Fruit fly (Drosophila melanogaster) whole organism, embryonic: ENCODE data around the gene wb.
A peak's percentile ranks its signal among the peaks of the same experiment; 100 is the strongest.

Experiments
- CG10267 ChIP-seq: fragments of 200-800 bp; sonication (Bioruptor generic); optimal IDR thresholded peaks from 2 replicates; lab custom pipeline; 2018; ENCODE audit warnings: missing biosample characterization, mild to moderate bottlenecking, missing genetic modification characterization, moderate library complexity
- CG10565 ChIP-seq: fragments of 200-800 bp; sonication (Bioruptor generic); optimal IDR thresholded peaks from 3 replicates; lab custom pipeline; 2016; ENCODE audit warnings: missing biosample characterization, mild to moderate bottlenecking, missing genetic modification characterization
- CG13287 ChIP-seq: fragments of 200-800 bp; sonication (Bioruptor generic); IDR thresholded peaks from 2 replicates; pipeline ENCODE4 v1.3.6; 2022; ENCODE audit warnings: missing biosample characterization, missing genetic modification characterization; ENCODE audit not compliant: partially characterized antibody
- CG13894 ChIP-seq: fragments of 200-800 bp; sonication (Bioruptor generic); optimal IDR thresholded peaks from 3 replicates; lab custom pipeline; 2018; ENCODE audit warnings: missing biosample characterization, mild to moderate bottlenecking, missing genetic modification characterization, moderate library complexity
- CG18011 ChIP-seq: fragments of 200-800 bp; sonication (Bioruptor generic); optimal IDR thresholded peaks from 2 replicates; lab custom pipeline; 2017; ENCODE audit warnings: missing biosample characterization, missing genetic modification characterization, mild to moderate bottlenecking, moderate library complexity, missing genotype
- CG31365 ChIP-seq: fragments of 200-800 bp; sonication (Bioruptor generic); optimal IDR thresholded peaks from 2 replicates; lab custom pipeline; 2018; ENCODE audit warnings: missing biosample characterization, mild to moderate bottlenecking, missing genetic modification characterization
- CG32532 ChIP-seq: fragments of 200-800 bp; sonication (Bioruptor generic); IDR thresholded peaks from 2 replicates; pipeline ENCODE4 v1.3.6; 2022; ENCODE audit warnings: missing biosample characterization, missing genetic modification characterization
- CG33557 ChIP-seq: fragments of 200-800 bp; sonication (Bioruptor generic); optimal IDR thresholded peaks from 2 replicates; lab custom pipeline; 2019; ENCODE audit warnings: missing biosample characterization, mild to moderate bottlenecking, missing genetic modification characterization, moderate library complexity
- CG4424 ChIP-seq: fragments of 200-800 bp; sonication (Bioruptor generic); optimal IDR thresholded peaks from 3 replicates; lab custom pipeline; 2016; ENCODE audit warnings: missing biosample characterization, missing genetic modification characterization
- CG8281 ChIP-seq: fragments of 200-800 bp; sonication (Bioruptor generic); optimal IDR thresholded peaks from 2 replicates; lab custom pipeline; 2018; ENCODE audit warnings: missing biosample characterization, mild to moderate bottlenecking, missing genetic modification characterization, moderate library complexity
- CG8944 ChIP-seq: fragments of 200-800 bp; sonication (Bioruptor generic); optimal IDR thresholded peaks from 3 replicates; lab custom pipeline; 2016; ENCODE audit warnings: missing biosample characterization, missing genetic modification characterization
- CoRest ChIP-seq: fragments of 200-800 bp; sonication (Bioruptor generic); optimal IDR thresholded peaks from 3 replicates; lab custom pipeline; 2018; ENCODE audit warnings: missing biosample characterization, mild to moderate bottlenecking, missing genetic modification characterization, moderate library complexity
- Doc2 ChIP-seq: fragments of 200-800 bp; sonication (Bioruptor generic); IDR thresholded peaks from 2 replicates; pipeline ENCODE4 v1.3.6; 2022; ENCODE audit warnings: missing biosample characterization, missing genetic modification characterization
- Drgx ChIP-seq: fragments of 200-800 bp; sonication (Bioruptor generic); IDR thresholded peaks from 2 replicates; pipeline ENCODE4 v1.3.6; 2022; ENCODE audit warnings: missing biosample characterization, missing genetic modification characterization
- E2f1 ChIP-seq: fragments of 200-800 bp; sonication (Bioruptor generic); IDR thresholded peaks from 2 replicates; pipeline ENCODE4 v1.3.6; 2022; ENCODE audit warnings: missing biosample characterization, missing genetic modification characterization
- HLH3B ChIP-seq: fragments of 200-800 bp; sonication (Bioruptor generic); IDR thresholded peaks from 2 replicates; pipeline ENCODE4 v1.3.6; 2022; ENCODE audit warnings: missing biosample characterization, missing genetic modification characterization
- HmgD ChIP-seq: fragments of 200-800 bp; sonication (Bioruptor generic); optimal IDR thresholded peaks from 3 replicates; lab custom pipeline; 2016; ENCODE audit warnings: missing biosample characterization, missing genetic modification characterization
- Hsf ChIP-seq: fragments of 200-800 bp; sonication (Bioruptor generic); optimal IDR thresholded peaks from 3 replicates; lab custom pipeline; 2016; ENCODE audit warnings: missing biosample characterization, missing genetic modification characterization
- MBD-R2 ChIP-seq: fragments of 200-800 bp; sonication (Bioruptor generic); IDR thresholded peaks from 2 replicates; pipeline ENCODE4 v1.3.6; 2022; ENCODE audit warnings: missing biosample characterization, missing genetic modification characterization
- MTF-1 ChIP-seq: fragments of 200-800 bp; sonication (Bioruptor generic); optimal IDR thresholded peaks from 2 replicates; lab custom pipeline; 2018; ENCODE audit warnings: missing biosample characterization, mild to moderate bottlenecking, missing genetic modification characterization, borderline replicate concordance
- Med ChIP-seq: fragments of 200-800 bp; sonication (Bioruptor generic); peaks from one replicate; lab custom pipeline; 2016; ENCODE audit warnings: missing biosample characterization, missing genetic modification characterization, mild to moderate bottlenecking, inconsistent platforms, moderate library complexity
- Pdp1 ChIP-seq, 2 experiments: fragments of 200-800 bp; sonication (Bioruptor generic); optimal IDR thresholded peaks; 3 replicates each; lab custom pipeline; 2016; ENCODE audit warnings: missing biosample characterization in 2 of 2, missing genetic modification characterization in 2 of 2, mild to moderate bottlenecking in 1 of 2, moderate library complexity in 1 of 2
- Trl ChIP-seq, 3 experiments: fragments of >200 bp in 2 of 3; fragments of 200-800 bp in 1 of 3; sonication (Bioruptor generic) in 1 of 3; optimal IDR thresholded peaks; 2 replicates in 1 of 3; 3 replicates in 2 of 3; lab custom pipeline; 2016 to 2017; ENCODE audit warnings: missing biosample characterization in 1 of 3, missing genetic modification characterization in 1 of 3
- ap ChIP-seq: fragments of 200-800 bp; sonication (Bioruptor generic); IDR thresholded peaks from 2 replicates; pipeline ENCODE4 v1.3.6; 2022; ENCODE audit warnings: missing biosample characterization, missing genetic modification characterization
- bab2 ChIP-seq: fragments of 200-800 bp; sonication (Bioruptor generic); optimal IDR thresholded peaks from 2 replicates; lab custom pipeline; 2016; ENCODE audit warnings: missing biosample characterization, missing genetic modification characterization
- crp ChIP-seq, 2 experiments: fragments of 200-800 bp; sonication (Bioruptor generic); optimal IDR thresholded peaks; 2 replicates in 1 of 2; 3 replicates in 1 of 2; lab custom pipeline; 2017; ENCODE audit warnings: missing biosample characterization in 2 of 2, missing genetic modification characterization in 2 of 2, mild to moderate bottlenecking in 1 of 2, moderate library complexity in 1 of 2
- cwo ChIP-seq: fragments of 200-800 bp; sonication (Bioruptor generic); optimal IDR thresholded peaks from 3 replicates; lab custom pipeline; 2017; ENCODE audit warnings: missing biosample characterization, missing genetic modification characterization, mild to moderate bottlenecking, moderate library complexity, missing genetic modification reagents
- dan ChIP-seq: fragments of 200-800 bp; sonication (Bioruptor generic); IDR thresholded peaks from 2 replicates; pipeline ENCODE4 v1.3.6; 2022; ENCODE audit warnings: missing biosample characterization, missing genetic modification characterization
- dati ChIP-seq: fragments of 200-800 bp; sonication (Bioruptor generic); IDR thresholded peaks from 2 replicates; pipeline ENCODE4 v1.3.6; 2022; ENCODE audit warnings: missing biosample characterization, missing genetic modification characterization
- en ChIP-seq: fragments of 200-800 bp; sonication (Bioruptor generic); optimal IDR thresholded peaks from 2 replicates; lab custom pipeline; 2016; ENCODE audit warnings: missing biosample characterization, missing genetic modification characterization
- gce ChIP-seq: fragments of 200-800 bp; sonication (Bioruptor generic); IDR thresholded peaks from 3 replicates; pipeline ENCODE4 v1.3.6; 2022; ENCODE audit warnings: missing biosample characterization, missing genetic modification characterization
- hkb ChIP-seq, 2 experiments: fragments of 200-800 bp in 1 of 2; fragments of >200 bp in 1 of 2; sonication (Bioruptor generic) in 1 of 2; IDR thresholded peaks in 1 of 2; optimal IDR thresholded peaks in 1 of 2; 2 replicates each; pipeline versions ENCODE4 v1.3.6 to Lab custom; 2017 to 2022; ENCODE audit warnings: missing biosample characterization in 1 of 2, missing genetic modification characterization in 1 of 2
- lbe ChIP-seq: fragments of 200-800 bp; sonication (Bioruptor generic); optimal IDR thresholded peaks from 2 replicates; lab custom pipeline; 2016; ENCODE audit warnings: missing biosample characterization, mild to moderate bottlenecking, missing genetic modification characterization
- lmd ChIP-seq: fragments of 200-800 bp; sonication (Bioruptor generic); IDR thresholded peaks from 2 replicates; pipeline ENCODE4 v1.3.6; 2022; ENCODE audit warnings: missing biosample characterization, missing genetic modification characterization
- nom ChIP-seq: fragments of 200-800 bp; sonication (Bioruptor generic); optimal IDR thresholded peaks from 2 replicates; lab custom pipeline; 2017; ENCODE audit warnings: missing biosample characterization, missing genetic modification characterization, mild to moderate bottlenecking, moderate library complexity, missing genetic modification reagents
- p53 ChIP-seq: fragments of 200-800 bp; sonication (Bioruptor generic); optimal IDR thresholded peaks from 2 replicates; lab custom pipeline; 2016; ENCODE audit warnings: missing biosample characterization, missing genetic modification characterization
- run ChIP-seq: fragments of 200-800 bp; sonication (Bioruptor generic); optimal IDR thresholded peaks from 3 replicates; lab custom pipeline; 2018; ENCODE audit warnings: missing biosample characterization, mild to moderate bottlenecking, missing genetic modification characterization
- slou ChIP-seq: fragments of 200-800 bp; sonication (Bioruptor generic); optimal IDR thresholded peaks from 3 replicates; lab custom pipeline; 2016; ENCODE audit warnings: missing biosample characterization, missing genetic modification characterization
- ttk ChIP-seq: fragments of 200-800 bp; sonication (Bioruptor generic); IDR thresholded peaks from 2 replicates; pipeline ENCODE4 v2.1.2; 2022; ENCODE audit warnings: missing biosample characterization, missing genetic modification characterization
- tx ChIP-seq: fragments of 200-800 bp; sonication (Bioruptor generic); optimal IDR thresholded peaks from 2 replicates; lab custom pipeline; 2016; ENCODE audit warnings: missing biosample characterization, missing genetic modification characterization
- usp ChIP-seq: fragments of >200 bp; optimal IDR thresholded peaks from 2 replicates; lab custom pipeline; 2017; ENCODE audit warnings: missing biosample characterization, missing genetic modification characterization
- vvl ChIP-seq: fragments of 200-800 bp; sonication (Bioruptor generic); IDR thresholded peaks from 2 replicates; pipeline ENCODE4 v1.3.6; 2022; ENCODE audit warnings: missing biosample characterization, missing genetic modification characterization
- zen ChIP-seq: fragments of 200-800 bp; sonication (Bioruptor generic); optimal IDR thresholded peaks from 3 replicates; lab custom pipeline; 2018; ENCODE audit warnings: missing biosample characterization, mild to moderate bottlenecking, missing genetic modification characterization, moderate library complexity

Gene wb

dm6 chr2L:14225957-14226676, 36.7 kb upstream of the wb start (continued):
- TF ChIP-seq Drgx (GFP tag; lab: Robert Waterston, UW): peak; percentile 84
- no peak for TF ChIP-seq slou (GFP tag; lab: Kevin White, UChicago)
- TF ChIP-seq CG8281 (tag; lab: Kevin White, UChicago): no peak
- no peak for TF ChIP-seq dati (GFP tag; lab: Robert Waterston, UW)
- no peak for TF ChIP-seq cwo
- TF ChIP-seq MTF-1: no peak
- no peak for TF ChIP-seq CG31365 (tag; lab: Kevin White, UChicago)
- no peak for TF ChIP-seq gce
- TF ChIP-seq en: no peak
- no peak for TF ChIP-seq zen

- TF ChIP-seq usp (GFP tag; lab: Kevin White, UChicago) (no peak), hkb (optimal IDR thresholded peaks at IDR 0.05; lab: Kevin White, UChicago) (peak; percentile 36), hkb (GFP tag; IDR thresholded peaks at IDR 0.05; lab: Robert Waterston, UW) (no peak), CG13287 (GFP tag; lab: Robert Waterston, UW) (no peak), CG32532 (no peak), Drgx (GFP tag; lab: Robert Waterston, UW) (0 out of 2 replicates have a peak, but pooled peaks have one; percentile 23), run (tag; lab: Kevin White, UChicago) (no peak), CG18011 (no peak), tx (GFP tag; lab: Kevin White, UChicago) (no peak), lmd (GFP tag; lab: Robert Waterston, UW) (no peak), CG4424 (no peak), ap (GFP tag; lab: Robert Waterston, UW) (no peak), E2f1 (no peak), Trl (optimal IDR thresholded peaks at IDR 0.05; lab: Kevin White, UChicago) (no peak), Trl (GFP tag; optimal IDR thresholded peaks at IDR 0.05; lab: Kevin White, UChicago) (no peak), HLH3B (GFP tag; lab: Robert Waterston, UW) (no peak), nom (GFP tag; lab: Kevin White, UChicago) (peak; percentile 51), dan (GFP tag; lab: Robert Waterston, UW) (no peak), lbe (GFP tag; lab: Kevin White, UChicago) (no peak), CoRest (no peak), MBD-R2 (GFP tag; lab: Robert Waterston, UW) (no peak), ttk (GFP tag; lab: Robert Waterston, UW) (no peak), CG8944 (no peak)
These were observed 36.1 kb upstream of the wb start for dm6 chr2L:14226694-14227093.

dm6 chr2L:14230050-14230449, 32.8 kb upstream of the wb start:
- TF ChIP-seq CG13894: peak; percentile 52
- peak; percentile 53 for TF ChIP-seq cwo
- peak; percentile 55 for TF ChIP-seq Med (GFP tag; lab: Kevin White, UChicago)
- peak; percentile 2 to 63 for TF ChIP-seq Trl (optimal IDR thresholded peaks at IDR 0.05; lab: Kevin White, UChicago)
- no peak for TF ChIP-seq Trl (GFP tag; optimal IDR thresholded peaks at IDR 0.05; lab: Kevin White, UChicago)
- no peak for TF ChIP-seq HmgD (GFP tag; lab: Kevin White, UChicago)
- 0 out of 2 replicates have a peak, but pooled peaks have one; percentile 16 for TF ChIP-seq CG32532
- no peak for TF ChIP-seq p53
- peak in 1 of 2 experiments; percentile 41 for TF ChIP-seq crp (GFP tag; optimal IDR thresholded peaks at IDR 0.05; lab: Kevin White, UChicago)
- TF ChIP-seq vvl (GFP tag; lab: Robert Waterston, UW): 0 out of 2 replicates have a peak, but pooled peaks have one; percentile 10
- no peak for TF ChIP-seq CG10267 (tag; lab: Kevin White, UChicago)
- peak in 1 of 2 experiments; percentile 75 for TF ChIP-seq Pdp1 (GFP tag; optimal IDR thresholded peaks at IDR 0.05; lab: Kevin White, UChicago)
- TF ChIP-seq Doc2 (GFP tag; lab: Robert Waterston, UW): no peak
- TF ChIP-seq en: no peak
- TF ChIP-seq Hsf (GFP tag; lab: Kevin White, UChicago): no peak
- TF ChIP-seq CG10565 (GFP tag; lab: Kevin White, UChicago): no peak
- no peak for TF ChIP-seq bab2 (GFP tag; lab: Kevin White, UChicago)
- TF ChIP-seq CG33557 (GFP tag; lab: Kevin White, UChicago): no peak
